Fruit fly (Drosophila melanogaster) whole organism, pupa: ENCODE data around the gene CG10996.
A peak's percentile ranks its signal among the peaks of the same experiment; 100 is the strongest.

ENCODE experiments used
- CG10348 ChIP-seq: fragments of 200-800 bp; sonication (Bioruptor generic); IDR thresholded peaks from 2 replicates; pipeline ENCODE4 v1.3.6; 2022; ENCODE audit warnings: missing biosample characterization, missing genetic modification characterization
- CG12605 ChIP-seq: fragments of 200-800 bp; sonication (Bioruptor generic); IDR thresholded peaks from 2 replicates; pipeline ENCODE4 v1.3.6; 2022; ENCODE audit warnings: missing biosample characterization, missing genetic modification characterization
- CG13204 ChIP-seq: fragments of 200-800 bp; sonication (Bioruptor generic); optimal IDR thresholded peaks from 2 replicates; lab custom pipeline; 2018; ENCODE audit warnings: missing biosample characterization, mild to moderate bottlenecking, missing genetic modification characterization, moderate library complexity
- CG14655 ChIP-seq: fragments of 200-800 bp; sonication (Bioruptor generic); optimal IDR thresholded peaks from 3 replicates; lab custom pipeline; 2017; ENCODE audit warnings: mild to moderate bottlenecking, missing biosample characterization, missing genetic modification reagents, missing genetic modification characterization
- CG15710 ChIP-seq: fragments of 200-800 bp; sonication (Bioruptor generic); optimal IDR thresholded peaks from 2 replicates; lab custom pipeline; 2018; ENCODE audit warnings: missing biosample characterization, mild to moderate bottlenecking, missing genetic modification characterization, moderate library complexity
- CG17806 ChIP-seq: fragments of 200-800 bp; sonication (Bioruptor generic); optimal IDR thresholded peaks from 2 replicates; lab custom pipeline; 2018; ENCODE audit warnings: missing biosample characterization, mild to moderate bottlenecking, missing genetic modification characterization, moderate library complexity
- CG32121 ChIP-seq: fragments of 200-800 bp; sonication (Bioruptor generic); IDR thresholded peaks from 2 replicates; pipeline ENCODE4 v1.3.6; 2022; ENCODE audit warnings: missing biosample characterization, missing genetic modification characterization
- CG34367 ChIP-seq: fragments of 200-800 bp; sonication (Bioruptor generic); optimal IDR thresholded peaks from 2 replicates; lab custom pipeline; 2018; ENCODE audit warnings: missing biosample characterization, mild to moderate bottlenecking, missing genetic modification characterization
- CG4496 ChIP-seq: fragments of 200-800 bp; sonication (Bioruptor generic); IDR thresholded peaks from 3 replicates; pipeline ENCODE4 v1.3.6; 2022; ENCODE audit warnings: missing biosample characterization, missing genetic modification characterization
- CG8159 ChIP-seq: fragments of 200-800 bp; sonication (Bioruptor generic); optimal IDR thresholded peaks from 3 replicates; lab custom pipeline; 2018; ENCODE audit warnings: missing biosample characterization, mild to moderate bottlenecking, missing genetic modification characterization, moderate library complexity
- CG8301 ChIP-seq: fragments of 200-800 bp; sonication (Bioruptor generic); optimal IDR thresholded peaks from 2 replicates; lab custom pipeline; 2018; ENCODE audit warnings: missing biosample characterization, mild to moderate bottlenecking, missing genetic modification characterization
- CG9948 ChIP-seq: fragments of 200-800 bp; sonication (Bioruptor generic); optimal IDR thresholded peaks from 2 replicates; lab custom pipeline; 2018; ENCODE audit warnings: missing biosample characterization, mild to moderate bottlenecking, missing genetic modification characterization, moderate library complexity
- D1 ChIP-seq: fragments of 200-800 bp; sonication (Bioruptor generic); optimal IDR thresholded peaks from 2 replicates; lab custom pipeline; 2018; ENCODE audit warnings: missing biosample characterization, mild to moderate bottlenecking, missing genetic modification characterization, moderate library complexity
- EcR ChIP-seq: fragments of 200-800 bp; sonication (Bioruptor generic); optimal IDR thresholded peaks from 3 replicates; lab custom pipeline; 2019; ENCODE audit warnings: missing biosample characterization, missing genetic modification characterization, mild to moderate bottlenecking, moderate library complexity, missing genetic modification reagents
- Ets98B ChIP-seq: fragments of 200-800 bp; sonication (Bioruptor generic); IDR thresholded peaks from 2 replicates; pipeline ENCODE4 v1.3.6; 2022; ENCODE audit warnings: missing biosample characterization, missing genetic modification characterization
- Pif1A ChIP-seq: fragments of 200-800 bp; sonication (Bioruptor generic); optimal IDR thresholded peaks from 3 replicates; lab custom pipeline; 2016; ENCODE audit warnings: missing biosample characterization, missing genetic modification characterization
- Pif1B ChIP-seq: fragments of 200-800 bp; sonication (Bioruptor generic); optimal IDR thresholded peaks from 3 replicates; lab custom pipeline; 2016; ENCODE audit warnings: missing biosample characterization, missing genetic modification characterization
- Snoo ChIP-seq: fragments of 200-800 bp; sonication (Bioruptor generic); optimal IDR thresholded peaks from 3 replicates; lab custom pipeline; 2017; ENCODE audit warnings: missing biosample characterization, mild to moderate bottlenecking, missing genetic modification characterization, inconsistent platforms
- fd96Ca ChIP-seq: fragments of 200-800 bp; sonication (Bioruptor generic); IDR thresholded peaks from 3 replicates; pipeline ENCODE4 v1.3.6; 2022; ENCODE audit warnings: missing biosample characterization, missing genetic modification characterization
- gl ChIP-seq: fragments of 200-800 bp; sonication (Bioruptor generic); optimal IDR thresholded peaks from 2 replicates; lab custom pipeline; 2018; ENCODE audit warnings: missing biosample characterization, mild to moderate bottlenecking, missing genetic modification characterization
- rn ChIP-seq: fragments of 200-800 bp; sonication (Bioruptor generic); IDR thresholded peaks from 2 replicates; pipeline ENCODE4 v1.3.6; 2022; ENCODE audit warnings: missing biosample characterization, missing genetic modification characterization

CG10996 gene

DNA sequence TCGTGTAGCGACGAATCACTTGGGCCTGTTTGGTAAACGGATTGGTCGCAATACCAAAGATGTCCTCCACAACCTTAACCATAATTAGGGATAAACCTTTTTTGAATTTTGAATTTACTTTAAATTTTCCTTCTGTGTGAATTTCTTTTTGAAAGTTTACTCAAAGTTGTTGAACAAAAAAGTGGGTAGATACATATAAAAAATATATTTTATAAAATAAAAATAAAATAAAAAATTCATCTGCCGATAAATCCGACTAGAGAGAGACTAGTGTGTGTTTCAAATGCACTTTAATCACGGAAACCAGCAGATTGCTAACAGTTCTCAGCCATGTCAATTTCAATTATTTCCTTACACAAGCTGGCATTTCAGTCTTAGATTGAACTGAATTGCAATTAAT lies at the start of gene CG10996:
Gene CG10996 (minus strand): TSS at position 101 of the 400 bp plus-strand sequence.
- no peak for TF ChIP-seq rn (GFP tag; lab: Robert Waterston, UW)
- TF ChIP-seq CG17806: no peak
- TF ChIP-seq gl: no peak
- no peak for TF ChIP-seq D1 (tag; lab: Kevin White, UChicago)
- TF ChIP-seq CG4496 (GFP tag; lab: Robert Waterston, UW): no peak
- TF ChIP-seq fd96Ca (GFP tag; lab: Robert Waterston, UW): no peak
- TF ChIP-seq Pif1A: no peak
- TF ChIP-seq Pif1B (GFP tag; lab: Kevin White, UChicago): no peak

DNA sequence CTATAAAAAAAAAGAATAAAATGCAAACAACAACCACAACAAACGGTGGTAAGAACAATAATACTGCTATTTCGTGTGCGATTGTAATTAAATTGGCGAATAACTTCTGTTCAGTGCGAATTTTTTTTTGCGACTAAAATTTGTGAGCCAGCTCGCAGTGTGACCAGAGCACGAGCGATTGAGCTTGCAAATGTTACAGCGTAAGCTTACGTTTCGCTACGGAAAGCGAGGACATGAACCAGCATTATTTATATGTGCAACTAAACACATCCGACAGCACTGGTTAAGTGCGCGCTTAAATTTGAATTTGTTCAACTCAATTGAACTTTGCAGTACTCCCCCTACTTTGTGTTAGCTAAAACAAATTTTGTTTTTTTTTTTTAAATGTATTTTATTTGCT lies 48.3 kb upstream of the CG10996 start, which contains the start of gene AMPdeam:
Gene AMPdeam (minus strand): TSS at position 139 of the 400 bp plus-strand sequence.
- TF ChIP-seq CG4496 (GFP tag; lab: Robert Waterston, UW) (peak; percentile 49; the same call in 2 of the 3 replicates), CG8159 (tag; lab: Kevin White, UChicago) (peak; percentile 10), CG8301 (tag; lab: Kevin White, UChicago) (no peak)

DNA sequence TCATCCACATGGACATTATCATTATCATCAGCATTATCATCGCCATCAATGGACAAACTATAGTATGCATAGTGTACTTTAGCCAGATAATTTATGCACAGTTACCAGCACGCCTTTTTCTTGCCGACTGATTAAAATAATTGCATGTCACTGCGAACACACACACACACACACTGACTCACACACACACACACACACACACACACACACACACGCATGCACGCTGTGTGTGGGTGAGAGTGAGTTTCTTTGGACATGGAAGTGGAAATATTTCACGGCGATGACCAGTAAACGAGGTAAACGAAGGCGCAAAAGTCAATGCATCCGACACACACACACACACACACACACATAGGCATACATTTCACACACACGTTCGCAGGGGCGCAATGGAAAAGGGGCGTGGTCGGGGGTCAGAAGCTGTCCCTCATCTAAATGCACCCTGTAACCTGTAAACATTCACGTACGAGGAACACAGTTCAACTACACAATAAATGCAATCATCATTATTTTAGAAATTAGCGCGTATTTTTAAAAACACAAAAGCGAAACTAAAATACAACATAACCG lies 47.0 kb upstream of the CG10996 start:
- TF ChIP-seq CG8159 (tag; lab: Kevin White, UChicago) (peak; percentile 9), CG4496 (GFP tag; lab: Robert Waterston, UW) (peak; percentile 50; the same call in 1 of the 3 replicates), CG14655 (GFP tag; lab: Kevin White, UChicago) (no peak), CG12605 (GFP tag; lab: Robert Waterston, UW) (no peak), Snoo (tag; lab: Kevin White, UChicago) (no peak), CG32121 (GFP tag; lab: Robert Waterston, UW) (peak; percentile 21; the same call in 1 of the 2 replicates), Pif1A (no peak), fd96Ca (GFP tag; lab: Robert Waterston, UW) (no peak), CG34367 (tag; lab: Kevin White, UChicago) (no peak), EcR (peak; percentile 74), D1 (tag; lab: Kevin White, UChicago) (no peak), Ets98B (GFP tag; lab: Robert Waterston, UW) (0 out of 2 replicates have a peak, but pooled peaks have one; percentile 20), gl (no peak), CG8301 (tag; lab: Kevin White, UChicago) (no peak), CG13204 (GFP tag; lab: Kevin White, UChicago) (no peak), CG9948 (tag; lab: Kevin White, UChicago) (no peak), CG17806 (no peak), rn (GFP tag; lab: Robert Waterston, UW) (no peak), CG15710 (tag; lab: Kevin White, UChicago) (peak; percentile 1), Pif1B (GFP tag; lab: Kevin White, UChicago) (no peak), CG10348 (GFP tag; lab: Robert Waterston, UW) (no peak)

DNA sequence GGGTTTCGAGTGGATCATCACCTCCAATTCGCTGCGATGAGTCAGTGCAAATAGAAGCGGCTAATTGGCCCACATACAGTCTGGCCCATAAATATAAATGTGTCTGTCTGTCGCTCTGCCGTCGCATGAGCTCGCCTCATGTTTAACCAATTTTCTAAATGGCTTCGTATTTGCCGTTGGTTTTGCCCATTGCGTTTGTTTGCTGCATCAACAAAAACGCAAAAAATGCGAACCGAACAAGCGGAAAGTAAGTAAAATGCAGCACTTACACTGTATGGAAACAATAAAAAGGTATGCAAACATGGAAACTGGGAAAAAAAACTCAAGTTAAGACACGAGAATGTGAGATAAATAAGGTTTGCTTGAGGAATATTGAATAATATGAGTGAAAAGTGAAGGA lies 46.0 kb upstream of the CG10996 start:
- no peak for TF ChIP-seq rn (GFP tag; lab: Robert Waterston, UW)
- TF ChIP-seq CG32121 (GFP tag; lab: Robert Waterston, UW): 0 out of 2 replicates have a peak, but pooled peaks have one; percentile 11
- TF ChIP-seq D1 (tag; lab: Kevin White, UChicago): no peak
- TF ChIP-seq CG34367 (tag; lab: Kevin White, UChicago): no peak
- TF ChIP-seq EcR: no peak
- TF ChIP-seq CG10348 (GFP tag; lab: Robert Waterston, UW): no peak
- no peak for TF ChIP-seq Snoo (tag; lab: Kevin White, UChicago)
- 0 out of 3 replicates have a peak, but pooled peaks have one; percentile 23 for TF ChIP-seq CG4496 (GFP tag; lab: Robert Waterston, UW)
- no peak for TF ChIP-seq CG8301 (tag; lab: Kevin White, UChicago)

DNA sequence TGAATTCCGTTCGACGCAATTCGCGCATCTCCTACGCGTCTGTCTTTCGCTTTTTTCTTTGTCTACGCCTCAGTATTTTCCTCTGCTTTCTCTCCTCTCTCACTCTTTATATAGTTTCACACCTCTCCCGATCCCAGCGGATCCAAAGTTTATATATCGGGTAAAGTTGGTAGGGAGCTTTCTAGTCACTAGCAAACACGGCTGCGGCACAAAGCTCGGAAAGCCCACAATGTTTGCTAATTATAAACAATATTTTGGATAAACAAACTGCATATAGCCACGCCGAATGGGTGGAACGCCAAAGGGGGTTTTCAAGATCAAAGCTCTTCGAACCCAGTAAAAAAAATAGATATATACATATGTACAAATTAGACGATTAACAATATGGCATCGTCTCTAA lies 42.6 kb upstream of the CG10996 start:
- TF ChIP-seq CG32121 (GFP tag; lab: Robert Waterston, UW) (peak; percentile 44; the same call in 1 of the 2 replicates), Ets98B (GFP tag; lab: Robert Waterston, UW) (peak; percentile 48; the same call in 1 of the 2 replicates), CG4496 (GFP tag; lab: Robert Waterston, UW) (0 out of 3 replicates have a peak, but pooled peaks have one; percentile 39), fd96Ca (GFP tag; lab: Robert Waterston, UW) (no peak)

DNA sequence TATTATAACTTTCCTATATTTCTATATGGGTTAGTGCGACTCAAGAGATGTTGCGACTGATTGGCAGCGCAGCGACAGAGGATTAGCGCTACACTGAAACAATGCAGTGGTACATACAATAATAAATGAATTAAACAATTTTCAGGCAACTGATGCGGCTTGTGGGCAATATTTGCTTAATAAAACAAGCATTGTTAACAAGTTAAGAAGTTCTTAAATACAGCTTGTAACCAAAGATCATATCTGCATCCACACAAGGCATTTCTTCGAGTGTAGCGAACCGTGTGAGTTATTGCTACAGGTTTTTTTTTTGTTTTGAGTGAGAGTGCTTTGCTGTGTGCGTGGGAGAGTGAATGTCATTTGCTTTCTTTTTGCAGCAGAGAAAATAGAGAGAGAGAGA lies 41.5 kb upstream of the CG10996 start:
- TF ChIP-seq CG32121 (GFP tag; lab: Robert Waterston, UW): peak; percentile 94
- TF ChIP-seq CG12605 (GFP tag; lab: Robert Waterston, UW): peak; percentile 91
- peak; percentile 89 for TF ChIP-seq Pif1B (GFP tag; lab: Kevin White, UChicago)
- peak; percentile 87 for TF ChIP-seq CG14655 (GFP tag; lab: Kevin White, UChicago)
- TF ChIP-seq fd96Ca (GFP tag; lab: Robert Waterston, UW): peak; percentile 97
- TF ChIP-seq Ets98B (GFP tag; lab: Robert Waterston, UW): peak; percentile 95
- peak; percentile 16 for TF ChIP-seq EcR
- peak; percentile 75 for TF ChIP-seq CG9948 (tag; lab: Kevin White, UChicago)
- peak; percentile 49 for TF ChIP-seq CG13204 (GFP tag; lab: Kevin White, UChicago)
- TF ChIP-seq D1 (tag; lab: Kevin White, UChicago): no peak
- TF ChIP-seq CG10348 (GFP tag; lab: Robert Waterston, UW): peak; percentile 81
- peak; percentile 80 for TF ChIP-seq Snoo (tag; lab: Kevin White, UChicago)
- peak; percentile 82 for TF ChIP-seq CG17806
- TF ChIP-seq CG15710 (tag; lab: Kevin White, UChicago): peak; percentile 77
- peak; percentile 95 for TF ChIP-seq CG4496 (GFP tag; lab: Robert Waterston, UW)
- peak; percentile 79 for TF ChIP-seq CG34367 (tag; lab: Kevin White, UChicago)
- TF ChIP-seq Pif1A: peak; percentile 91
- peak; percentile 90 for TF ChIP-seq CG8301 (tag; lab: Kevin White, UChicago)
- peak; percentile 57 for TF ChIP-seq gl
- peak; percentile 85 for TF ChIP-seq CG8159 (tag; lab: Kevin White, UChicago)
- peak; percentile 88 for TF ChIP-seq rn (GFP tag; lab: Robert Waterston, UW)
